Worm (Caenorhabditis elegans) whole organism, young adult: Measurements from ENCODE around the gene srd-25.

Experiments used
- dpl-1 ChIP-seq: fragments of 150-350 bp; optimal IDR thresholded peaks from 2 replicates; lab custom pipeline; 2014; ENCODE audit warnings: missing biosample characterization, missing genetic modification reagents, missing genetic modification characterization
- hlh-12 ChIP-seq: sonication (generic microtip); optimal IDR thresholded peaks from 2 replicates; lab custom pipeline; 2016; ENCODE audit warnings: missing genetic modification characterization, missing compliant biosample characterization
- lin-40 ChIP-seq: sonication (generic microtip); optimal IDR thresholded peaks from 2 replicates; lab custom pipeline; 2016; ENCODE audit warnings: missing genetic modification characterization, mild to moderate bottlenecking, missing compliant biosample characterization, missing genotype, missing genetic modification reagents
- nhr-90 ChIP-seq: sonication (generic microtip); optimal IDR thresholded peaks from 2 replicates; lab custom pipeline; 2016; ENCODE audit warnings: missing genotype, mild to moderate bottlenecking, missing genetic modification characterization, missing compliant biosample characterization

DNA sequence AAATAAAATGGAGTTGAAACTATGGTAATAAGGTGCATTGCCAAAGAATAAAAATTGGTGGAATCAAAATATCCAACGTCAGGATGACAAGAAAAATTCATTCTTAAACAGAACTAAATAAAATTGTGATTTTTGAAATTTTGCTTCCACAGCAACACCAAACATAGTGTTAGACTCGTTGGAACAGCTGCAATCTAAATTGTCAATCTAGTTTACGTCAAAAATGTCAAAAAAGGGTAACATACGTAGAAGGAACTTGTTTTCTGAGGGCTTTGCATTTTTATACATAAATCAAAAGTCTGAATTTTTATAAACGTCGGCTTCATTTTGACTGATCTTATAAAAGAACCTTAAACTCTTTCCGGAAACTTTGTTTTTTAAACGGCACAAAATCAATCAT, 21.7 kb downstream of the srd-25 start, which contains the start of gene srh-200:
- TF ChIP-seq nhr-90 (tag; lab: Kevin White, UChicago) (no peak), dpl-1 (GFP tag; lab: Kevin White, UChicago) (no peak), hlh-12 (tag; lab: Kevin White, UChicago) (no peak), lin-40 (tag; lab: Kevin White, UChicago) (no peak)
